Worm (Caenorhabditis elegans) whole organism, L2 larva: ENCODE measurements around the gene twk-31.

ENCODE experiments used
- F13H6.1 ChIP-seq: sonication (generic microtip); optimal IDR thresholded peaks from 2 replicates; lab custom pipeline; 2016; ENCODE audit warnings: missing genetic modification characterization, missing compliant biosample characterization
- R02D3.7 ChIP-seq: fragments of 150-350 bp; optimal IDR thresholded peaks from 2 replicates; lab custom pipeline; 2014; ENCODE audit warnings: missing biosample characterization, missing genetic modification characterization
- Y55F3AM.14 ChIP-seq: fragments of 200-800 bp; sonication (Bioruptor generic); optimal IDR thresholded peaks from 2 replicates; lab custom pipeline; 2018; ENCODE audit warnings: mild to moderate bottlenecking, missing genetic modification characterization, missing compliant biosample characterization
- ZK546.5 ChIP-seq: sonication (generic microtip); optimal IDR thresholded peaks from 2 replicates; lab custom pipeline; 2017; ENCODE audit warnings: missing biosample characterization, missing genetic modification characterization
- alr-1 ChIP-seq: fragments of 150-350 bp; optimal IDR thresholded peaks from 2 replicates; lab custom pipeline; 2014; ENCODE audit warnings: missing biosample characterization, missing genetic modification characterization
- aly-2 ChIP-seq: fragments of 150-350 bp; optimal IDR thresholded peaks from 2 replicates; lab custom pipeline; 2014; ENCODE audit warnings: missing biosample characterization, missing genetic modification characterization
- ama-1 ChIP-seq: fragments of 150-350 bp; optimal IDR thresholded peaks from 2 replicates; lab custom pipeline; 2018; ENCODE audit warnings: inconsistent platforms
- ceh-16 ChIP-seq: fragments of 150-350 bp; optimal IDR thresholded peaks from 2 replicates; lab custom pipeline; 2014; ENCODE audit warnings: missing biosample characterization, missing genetic modification characterization
- crh-2 ChIP-seq: sonication (generic microtip); optimal IDR thresholded peaks from 2 replicates; lab custom pipeline; 2017; ENCODE audit warnings: missing biosample characterization, missing genetic modification characterization
- egl-27 ChIP-seq: sonication (generic microtip); optimal IDR thresholded peaks from 3 replicates; lab custom pipeline; 2017; ENCODE audit warnings: missing biosample characterization, missing genetic modification reagents, missing genetic modification characterization
- elt-1 ChIP-seq: fragments of 150-350 bp; optimal IDR thresholded peaks from 2 replicates; lab custom pipeline; 2014; ENCODE audit warnings: missing biosample characterization, missing genetic modification characterization
- gmeb-1 ChIP-seq: fragments of 150-350 bp; optimal IDR thresholded peaks from 2 replicates; lab custom pipeline; 2014; ENCODE audit warnings: missing biosample characterization, missing genetic modification characterization
- lin-11 ChIP-seq: fragments of 150-350 bp; sonication (generic microtip); optimal IDR thresholded peaks from 2 replicates; lab custom pipeline; 2014; ENCODE audit warnings: missing biosample characterization, missing genetic modification characterization, inconsistent platforms, mixed read lengths
- lsy-2 ChIP-seq, 2 experiments: fragments of 150-350 bp in 1 of 2; sonication (generic microtip) in 1 of 2; optimal IDR thresholded peaks; 2 replicates each; lab custom pipeline; 2014 to 2017; ENCODE audit warnings: missing biosample characterization in 2 of 2, missing genetic modification characterization in 2 of 2
- mab-5 ChIP-seq: fragments of 150-350 bp; optimal IDR thresholded peaks from 2 replicates; lab custom pipeline; 2014; ENCODE audit warnings: missing biosample characterization, missing genetic modification characterization
- nhr-10 ChIP-seq: sonication (generic microtip); optimal IDR thresholded peaks from 2 replicates; lab custom pipeline; 2017; ENCODE audit warnings: missing biosample characterization, missing genetic modification characterization
- nhr-12 ChIP-seq: fragments of 150-350 bp; optimal IDR thresholded peaks from 2 replicates; lab custom pipeline; 2014; ENCODE audit warnings: missing biosample characterization, missing genetic modification characterization
- nhr-129 ChIP-seq: fragments of 150-350 bp; optimal IDR thresholded peaks from 2 replicates; lab custom pipeline; 2014; ENCODE audit warnings: missing biosample characterization, missing genetic modification characterization
- nhr-21 ChIP-seq: fragments of 150-350 bp; optimal IDR thresholded peaks from 2 replicates; lab custom pipeline; 2014; ENCODE audit warnings: missing biosample characterization, missing genetic modification characterization
- nhr-237 ChIP-seq: fragments of 150-350 bp; optimal IDR thresholded peaks from 2 replicates; lab custom pipeline; 2014; ENCODE audit warnings: missing biosample characterization, missing genetic modification characterization
- nhr-25 ChIP-seq: fragments of 150-350 bp; sonication (generic microtip); optimal IDR thresholded peaks from 3 replicates; lab custom pipeline; 2014; ENCODE audit warnings: missing biosample characterization, missing genetic modification characterization
- nhr-6 ChIP-seq: fragments of 150-350 bp; optimal IDR thresholded peaks from 2 replicates; lab custom pipeline; 2014; ENCODE audit warnings: missing biosample characterization, missing genetic modification characterization
- nhr-77 ChIP-seq: fragments of 150-350 bp; optimal IDR thresholded peaks from 2 replicates; lab custom pipeline; 2014; ENCODE audit warnings: missing biosample characterization, missing genetic modification characterization
- sem-4 ChIP-seq: fragments of 150-350 bp; optimal IDR thresholded peaks from 2 replicates; lab custom pipeline; 2014; ENCODE audit warnings: missing biosample characterization, missing genetic modification reagents, missing genetic modification characterization
- unc-55 ChIP-seq: fragments of 150-350 bp; sonication (generic microtip); optimal IDR thresholded peaks from 3 replicates; lab custom pipeline; 2014; ENCODE audit warnings: missing biosample characterization, missing genetic modification reagents, missing genetic modification characterization
- ztf-1 ChIP-seq: fragments of 200-800 bp; sonication (Bioruptor generic); conservative IDR thresholded peaks from 2 replicates; pipeline ENCODE4 v1.3.6; 2022; ENCODE audit warnings: missing genetic modification characterization, missing compliant biosample characterization
- ztf-4 ChIP-seq: fragments of 150-350 bp; optimal IDR thresholded peaks from 2 replicates; lab custom pipeline; 2014; ENCODE audit warnings: missing biosample characterization, missing genetic modification characterization

Gene twk-31

DNA sequence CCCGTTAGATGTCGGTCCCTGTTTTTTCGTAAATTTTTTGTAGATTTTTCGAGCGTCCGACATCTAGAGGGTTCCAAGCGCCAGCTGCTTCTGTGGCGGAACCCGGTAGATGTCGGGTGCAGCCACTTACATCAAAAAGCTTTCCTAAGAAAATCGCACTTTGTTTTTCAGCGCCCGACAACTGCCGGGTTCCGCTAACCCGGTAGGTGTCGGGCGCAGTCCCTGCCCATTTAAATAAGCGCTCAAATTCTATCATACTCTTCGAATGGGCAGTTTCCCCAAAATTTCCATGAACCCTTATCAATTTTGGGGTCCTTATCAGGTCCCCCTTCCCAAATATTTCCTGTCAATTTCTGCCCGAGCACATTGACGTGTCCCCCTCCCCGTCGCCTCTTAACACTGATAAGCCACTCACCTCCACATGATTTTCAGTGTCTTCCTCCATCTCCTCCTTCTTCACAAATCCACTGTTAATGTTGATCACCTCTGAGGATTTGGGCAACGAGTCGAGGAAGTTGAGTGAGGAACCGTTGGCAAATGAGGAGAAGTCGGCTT, 55.0 kb downstream of the twk-31 start:
- TF ChIP-seq crh-2 (tag; lab: Kevin White, UChicago), result peak; percentile 31
- TF ChIP-seq mab-5 (tag; lab: Kevin White, UChicago), result no peak
- TF ChIP-seq elt-1 (tag; lab: Kevin White, UChicago), result no peak
- peak; percentile 17 for TF ChIP-seq gmeb-1 (tag; lab: Kevin White, UChicago)

DNA sequence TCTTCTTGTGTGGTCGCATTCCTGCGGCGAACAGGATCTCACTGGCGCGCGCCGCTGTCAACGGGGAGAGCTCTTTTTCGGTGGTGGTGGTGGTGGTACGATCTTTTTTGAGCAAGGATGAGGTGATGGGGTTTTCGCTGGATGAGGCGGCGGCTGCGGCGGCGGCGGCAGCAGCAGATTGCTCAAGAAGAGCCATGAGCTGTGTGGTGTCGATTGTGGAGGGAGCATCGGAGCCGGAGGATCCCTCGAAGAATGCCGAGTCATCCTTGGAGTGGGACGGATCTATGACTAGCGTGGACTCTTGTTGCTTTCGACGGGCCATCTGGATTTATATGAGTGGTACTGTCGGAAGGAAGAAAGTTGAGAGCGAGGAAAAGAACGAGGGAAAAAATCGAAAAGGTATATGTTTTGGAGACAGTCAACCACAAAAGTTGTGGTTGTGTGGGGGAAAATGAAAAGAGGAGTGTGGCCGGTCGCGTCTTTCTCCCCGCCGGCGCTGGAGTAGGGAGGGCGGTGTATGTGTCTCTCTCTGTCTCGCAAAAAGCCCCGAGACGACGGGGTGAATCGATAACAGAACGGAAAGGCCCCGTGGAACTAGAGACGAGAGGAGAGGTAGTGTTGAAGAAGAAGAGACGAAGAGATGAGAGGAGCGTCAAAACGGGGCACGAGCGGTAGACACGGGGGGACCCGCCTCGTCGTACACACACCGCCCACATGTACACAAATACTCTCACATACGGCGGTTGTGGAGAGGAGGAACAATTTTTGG, 56.1 kb downstream of the twk-31 start:
- no peak for TF ChIP-seq egl-27 (tag; lab: Kevin White, UChicago)
- no peak for TF ChIP-seq nhr-77 (tag; lab: Kevin White, UChicago)
- TF ChIP-seq nhr-129 (tag; lab: Kevin White, UChicago), result peak; percentile 7
- TF ChIP-seq nhr-25, result no peak
- no peak for TF ChIP-seq nhr-10 (tag; lab: Kevin White, UChicago)
- no peak for TF ChIP-seq nhr-21 (tag; lab: Kevin White, UChicago)
- TF ChIP-seq nhr-237, result no peak
- TF ChIP-seq lin-11 (tag; lab: Kevin White, UChicago), result no peak

DNA sequence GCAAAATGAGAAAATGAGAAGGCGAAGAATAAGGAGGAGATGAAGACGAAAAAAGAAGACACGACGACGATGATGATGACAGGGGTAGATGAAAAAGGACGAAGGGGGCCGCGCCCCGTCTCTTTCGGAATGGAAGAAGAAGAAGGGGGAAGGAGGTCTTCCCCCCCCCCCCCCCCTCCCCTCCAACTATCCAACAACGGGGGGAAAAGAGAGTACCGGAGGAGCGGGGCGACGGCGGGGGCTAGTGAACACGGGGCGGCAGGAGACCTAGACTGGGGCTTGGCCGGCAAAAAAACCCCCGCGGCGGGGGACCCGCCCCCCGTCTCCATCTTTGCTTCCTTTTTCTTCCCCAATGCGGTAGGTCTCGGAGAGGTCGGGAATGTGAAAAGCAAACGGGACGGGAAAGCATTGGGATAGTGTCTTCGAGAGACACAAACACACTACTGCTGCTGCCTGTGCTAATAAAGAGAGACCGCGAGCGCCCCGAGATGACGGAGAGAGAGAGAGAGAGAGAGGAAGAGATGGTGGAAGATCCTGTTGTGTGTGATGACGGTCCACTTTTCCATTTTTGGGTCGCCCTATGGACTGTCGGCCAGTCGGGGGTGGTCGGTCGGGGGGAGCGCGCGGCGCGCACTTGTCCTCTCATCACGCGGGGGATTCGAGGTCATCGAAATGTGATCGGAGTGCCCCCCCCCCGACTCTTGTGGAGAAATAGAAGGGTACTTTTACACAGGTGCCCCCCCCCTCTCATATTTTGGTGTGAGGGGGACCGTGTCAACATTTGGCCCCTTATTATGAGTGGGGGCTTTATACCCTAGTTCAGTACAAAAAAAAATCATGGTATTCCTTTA, 57.4 kb downstream of the twk-31 start:
- TF ChIP-seq nhr-129 (tag; lab: Kevin White, UChicago), result peak; percentile 19
- no peak for TF ChIP-seq sem-4 (tag; lab: Kevin White, UChicago)
- TF ChIP-seq F13H6.1 (tag; lab: Kevin White, UChicago), result peak; percentile 9

DNA sequence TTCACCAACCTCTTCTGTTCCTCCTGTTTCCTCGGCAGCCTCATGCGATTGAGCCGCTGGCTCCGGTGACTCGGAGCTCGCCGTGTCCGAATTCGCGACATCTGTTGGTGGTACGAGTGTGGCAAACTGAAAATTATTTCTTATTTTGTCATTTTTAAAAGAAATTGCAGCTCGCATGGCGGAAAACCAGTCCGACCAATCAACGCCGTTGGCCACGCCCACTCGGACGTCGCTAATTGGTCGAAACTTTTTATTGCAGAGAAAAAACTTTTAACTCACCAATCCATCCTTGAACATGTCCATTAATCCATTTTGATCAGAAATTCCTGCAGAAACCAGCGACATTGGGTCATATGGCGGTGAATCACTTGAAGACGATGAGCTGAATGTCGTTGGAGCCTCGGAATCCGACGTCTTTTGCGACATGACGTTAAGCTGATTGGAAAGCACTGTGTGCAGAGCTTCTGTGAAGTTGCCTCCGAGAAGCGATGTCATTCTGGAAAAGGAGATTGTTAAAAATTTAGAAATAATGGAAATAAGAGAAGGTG, 59.9 kb downstream of the twk-31 start, which contains the start of gene bed-2:
bed-2 (minus strand) TSS at position 498 of the 548 bp plus-strand sequence.
- no peak for TF ChIP-seq R02D3.7 (tag; lab: Kevin White, UChicago)
- TF ChIP-seq alr-1 (tag; lab: Kevin White, UChicago), result no peak
- no peak for TF ChIP-seq ZK546.5 (tag; lab: Kevin White, UChicago)
- no peak for TF ChIP-seq ama-1 (lab: Kevin White, UChicago)
- TF ChIP-seq unc-55, result no peak
- no peak for TF ChIP-seq F13H6.1 (tag; lab: Kevin White, UChicago)
- TF ChIP-seq Y55F3AM.14 (GFP tag; lab: Kevin White, UChicago), result no peak
- TF ChIP-seq nhr-6 (tag; lab: Kevin White, UChicago), result no peak
- TF ChIP-seq mab-5 (tag; lab: Kevin White, UChicago), result no peak

DNA sequence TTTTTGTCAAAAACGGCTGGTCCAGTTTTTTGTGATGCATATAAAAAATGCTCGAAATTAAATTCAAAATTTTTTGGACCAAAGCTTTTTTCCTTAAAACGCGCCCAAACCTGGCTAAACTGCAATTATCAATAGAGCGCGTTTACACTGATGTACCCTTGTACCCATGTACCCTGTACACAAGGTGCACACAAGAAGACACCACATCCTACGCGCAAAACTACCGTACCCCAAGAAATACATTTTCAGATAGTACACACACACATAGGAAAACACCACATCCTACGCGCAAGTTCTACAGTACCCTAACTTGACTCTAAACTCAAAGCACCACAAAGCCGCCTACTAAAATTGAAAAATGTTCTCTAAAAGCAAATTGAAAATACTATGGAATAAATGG, 60.9 kb downstream of the twk-31 start:
- TF ChIP-seq sem-4 (tag; lab: Kevin White, UChicago) (no peak), ztf-1 (GFP tag; lab: Robert Waterston, UW) (no peak), lsy-2 (tag; optimal IDR thresholded peaks at IDR 0.05; lab: Kevin White, UChicago) (peak in 1 of 2 experiments; percentile 20)

DNA sequence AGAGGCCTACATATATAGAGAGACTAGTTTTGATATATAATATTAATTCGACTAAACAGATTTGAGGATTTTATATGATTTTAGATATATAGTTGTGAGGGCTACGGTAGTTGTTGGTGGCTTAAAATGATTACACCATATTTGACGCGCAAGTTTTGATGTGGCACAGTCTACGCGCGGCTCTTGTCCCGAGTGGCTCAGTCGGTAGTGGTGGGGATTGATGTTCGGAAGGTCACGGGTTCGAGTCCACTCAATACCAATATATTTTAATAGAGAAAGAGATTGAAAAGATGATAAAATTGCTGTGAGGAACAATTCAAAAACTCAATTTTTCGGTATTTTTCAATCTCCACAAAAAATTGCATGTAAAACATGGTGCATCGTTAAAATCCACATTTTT, 62.4 kb downstream of the twk-31 start:
- no peak for TF ChIP-seq aly-2 (tag; lab: Kevin White, UChicago)
- TF ChIP-seq mab-5 (tag; lab: Kevin White, UChicago), result no peak
- TF ChIP-seq ceh-16, result no peak
- no peak for TF ChIP-seq R02D3.7 (tag; lab: Kevin White, UChicago)
- no peak for TF ChIP-seq ztf-4 (tag; lab: Kevin White, UChicago)
- no peak for TF ChIP-seq elt-1 (tag; lab: Kevin White, UChicago)
- no peak for TF ChIP-seq nhr-12
- no peak for TF ChIP-seq lin-11 (tag; lab: Kevin White, UChicago)
